Worm (Caenorhabditis elegans) whole organism, L2 larva: ENCODE results near the gene Y51A2B.2.

ENCODE experiments used
- C34F6.9 ChIP-seq: fragments of 150-350 bp; optimal IDR thresholded peaks from 2 replicates; lab custom pipeline; 2014; ENCODE audit warnings: missing biosample characterization, missing genetic modification characterization
- R02D3.7 ChIP-seq: fragments of 150-350 bp; optimal IDR thresholded peaks from 2 replicates; lab custom pipeline; 2014; ENCODE audit warnings: missing biosample characterization, missing genetic modification characterization
- Y55F3AM.14 ChIP-seq: fragments of 200-800 bp; sonication (Bioruptor generic); optimal IDR thresholded peaks from 2 replicates; lab custom pipeline; 2018; ENCODE audit warnings: mild to moderate bottlenecking, missing genetic modification characterization, missing compliant biosample characterization
- ZK546.5 ChIP-seq: sonication (generic microtip); optimal IDR thresholded peaks from 2 replicates; lab custom pipeline; 2017; ENCODE audit warnings: missing biosample characterization, missing genetic modification characterization
- aly-2 ChIP-seq: fragments of 150-350 bp; optimal IDR thresholded peaks from 2 replicates; lab custom pipeline; 2014; ENCODE audit warnings: missing biosample characterization, missing genetic modification characterization
- ama-1 ChIP-seq: fragments of 150-350 bp; optimal IDR thresholded peaks from 2 replicates; lab custom pipeline; 2018; ENCODE audit warnings: inconsistent platforms
- blmp-1 ChIP-seq: sonication (generic microtip); optimal IDR thresholded peaks from 2 replicates; lab custom pipeline; 2017; ENCODE audit warnings: missing genetic modification characterization, mild to moderate bottlenecking, missing compliant biosample characterization, antibody characterized with exemption, moderate library complexity; ENCODE audit not compliant: insufficient read depth
- ceh-16 ChIP-seq: fragments of 150-350 bp; optimal IDR thresholded peaks from 2 replicates; lab custom pipeline; 2014; ENCODE audit warnings: missing biosample characterization, missing genetic modification characterization
- ceh-82 ChIP-seq: fragments of 150-350 bp; optimal IDR thresholded peaks from 2 replicates; lab custom pipeline; 2014; ENCODE audit warnings: missing biosample characterization, missing genetic modification characterization
- crh-2 ChIP-seq: sonication (generic microtip); optimal IDR thresholded peaks from 2 replicates; lab custom pipeline; 2017; ENCODE audit warnings: missing biosample characterization, missing genetic modification characterization
- egl-27 ChIP-seq: sonication (generic microtip); optimal IDR thresholded peaks from 3 replicates; lab custom pipeline; 2017; ENCODE audit warnings: missing biosample characterization, missing genetic modification reagents, missing genetic modification characterization
- elt-3 ChIP-seq: sonication (generic microtip); optimal IDR thresholded peaks from 2 replicates; lab custom pipeline; 2017; ENCODE audit warnings: missing biosample characterization, missing genetic modification characterization
- fos-1 ChIP-seq: fragments of 150-350 bp; optimal IDR thresholded peaks from 2 replicates; lab custom pipeline; 2014; ENCODE audit warnings: missing biosample characterization, missing genetic modification characterization
- gmeb-1 ChIP-seq: fragments of 150-350 bp; optimal IDR thresholded peaks from 2 replicates; lab custom pipeline; 2014; ENCODE audit warnings: missing biosample characterization, missing genetic modification characterization
- lin-11 ChIP-seq: fragments of 150-350 bp; sonication (generic microtip); optimal IDR thresholded peaks from 2 replicates; lab custom pipeline; 2014; ENCODE audit warnings: missing biosample characterization, missing genetic modification characterization, inconsistent platforms, mixed read lengths
- lin-13 ChIP-seq: fragments of 150-350 bp; optimal IDR thresholded peaks from 2 replicates; lab custom pipeline; 2014; ENCODE audit warnings: missing biosample characterization, missing genetic modification reagents, missing genetic modification characterization
- lin-39 ChIP-seq: fragments of 150-350 bp; optimal IDR thresholded peaks from 2 replicates; lab custom pipeline; 2014; ENCODE audit warnings: missing biosample characterization, missing genetic modification reagents, missing genetic modification characterization
- lsy-2 ChIP-seq, 2 experiments: fragments of 150-350 bp in 1 of 2; sonication (generic microtip) in 1 of 2; optimal IDR thresholded peaks; 2 replicates each; lab custom pipeline; 2014 to 2017; ENCODE audit warnings: missing biosample characterization in 2 of 2, missing genetic modification characterization in 2 of 2
- mab-5 ChIP-seq: fragments of 150-350 bp; optimal IDR thresholded peaks from 2 replicates; lab custom pipeline; 2014; ENCODE audit warnings: missing biosample characterization, missing genetic modification characterization
- mbf-1 ChIP-seq: sonication (generic microtip); optimal IDR thresholded peaks from 2 replicates; lab custom pipeline; 2017; ENCODE audit warnings: missing biosample characterization, missing genetic modification characterization
- mdl-1 ChIP-seq, 2 experiments: fragments of 150-350 bp in 1 of 2; sonication (generic microtip) in 1 of 2; optimal IDR thresholded peaks; 2 replicates each; lab custom pipeline; 2017; ENCODE audit warnings: missing biosample characterization in 2 of 2, missing genetic modification characterization in 2 of 2
- nhr-10 ChIP-seq: sonication (generic microtip); optimal IDR thresholded peaks from 2 replicates; lab custom pipeline; 2017; ENCODE audit warnings: missing biosample characterization, missing genetic modification characterization
- nhr-11 ChIP-seq: fragments of 150-350 bp; optimal IDR thresholded peaks from 2 replicates; lab custom pipeline; 2014; ENCODE audit warnings: missing biosample characterization, missing genetic modification characterization
- nhr-12 ChIP-seq: fragments of 150-350 bp; optimal IDR thresholded peaks from 2 replicates; lab custom pipeline; 2014; ENCODE audit warnings: missing biosample characterization, missing genetic modification characterization
- nhr-129 ChIP-seq: fragments of 150-350 bp; optimal IDR thresholded peaks from 2 replicates; lab custom pipeline; 2014; ENCODE audit warnings: missing biosample characterization, missing genetic modification characterization
- nhr-237 ChIP-seq: fragments of 150-350 bp; optimal IDR thresholded peaks from 2 replicates; lab custom pipeline; 2014; ENCODE audit warnings: missing biosample characterization, missing genetic modification characterization
- nhr-25 ChIP-seq: fragments of 150-350 bp; sonication (generic microtip); optimal IDR thresholded peaks from 3 replicates; lab custom pipeline; 2014; ENCODE audit warnings: missing biosample characterization, missing genetic modification characterization
- nhr-6 ChIP-seq: fragments of 150-350 bp; optimal IDR thresholded peaks from 2 replicates; lab custom pipeline; 2014; ENCODE audit warnings: missing biosample characterization, missing genetic modification characterization
- nhr-77 ChIP-seq: fragments of 150-350 bp; optimal IDR thresholded peaks from 2 replicates; lab custom pipeline; 2014; ENCODE audit warnings: missing biosample characterization, missing genetic modification characterization
- peb-1 ChIP-seq: fragments of 150-350 bp; optimal IDR thresholded peaks from 2 replicates; lab custom pipeline; 2014; ENCODE audit warnings: missing biosample characterization, missing genetic modification characterization
- sem-4 ChIP-seq: fragments of 150-350 bp; optimal IDR thresholded peaks from 2 replicates; lab custom pipeline; 2014; ENCODE audit warnings: missing biosample characterization, missing genetic modification reagents, missing genetic modification characterization
- skn-1 ChIP-seq: sonication (generic microtip); optimal IDR thresholded peaks from 2 replicates; lab custom pipeline; 2017; ENCODE audit warnings: missing biosample characterization, missing genetic modification characterization
- sma-9 ChIP-seq, 2 experiments: fragments of 150-350 bp in 1 of 2; sonication (generic microtip) in 1 of 2; optimal IDR thresholded peaks; 2 replicates each; lab custom pipeline; 2014 to 2016; ENCODE audit warnings: missing genetic modification characterization in 2 of 2, mild to moderate bottlenecking in 1 of 2, missing biosample characterization in 1 of 2, missing compliant biosample characterization in 1 of 2, missing genetic modification reagents in 1 of 2, moderate library complexity in 1 of 2
- snpc-4 ChIP-seq: fragments of 150-350 bp; optimal IDR thresholded peaks from 2 replicates; lab custom pipeline; 2014; ENCODE audit warnings: missing biosample characterization, missing genetic modification characterization
- unc-39 ChIP-seq: fragments of 150-350 bp; optimal IDR thresholded peaks from 2 replicates; lab custom pipeline; 2014; ENCODE audit warnings: missing biosample characterization, missing genetic modification characterization
- unc-62 ChIP-seq: fragments of 150-350 bp; optimal IDR thresholded peaks from 2 replicates; lab custom pipeline; 2014; ENCODE audit warnings: missing biosample characterization, missing genetic modification reagents, missing genetic modification characterization
- zag-1 ChIP-seq: fragments of 150-350 bp; optimal IDR thresholded peaks from 2 replicates; lab custom pipeline; 2014; ENCODE audit warnings: missing biosample characterization, missing genetic modification characterization
- ztf-1 ChIP-seq: fragments of 200-800 bp; sonication (Bioruptor generic); conservative IDR thresholded peaks from 2 replicates; pipeline ENCODE4 v1.3.6; 2022; ENCODE audit warnings: missing genetic modification characterization, missing compliant biosample characterization
- ztf-11 ChIP-seq: sonication (generic microtip); optimal IDR thresholded peaks from 2 replicates; lab custom pipeline; 2017; ENCODE audit warnings: missing biosample characterization, missing genetic modification characterization
- ztf-4 ChIP-seq: fragments of 150-350 bp; optimal IDR thresholded peaks from 2 replicates; lab custom pipeline; 2014; ENCODE audit warnings: missing biosample characterization, missing genetic modification characterization

Y51A2B.2 gene

DNA sequence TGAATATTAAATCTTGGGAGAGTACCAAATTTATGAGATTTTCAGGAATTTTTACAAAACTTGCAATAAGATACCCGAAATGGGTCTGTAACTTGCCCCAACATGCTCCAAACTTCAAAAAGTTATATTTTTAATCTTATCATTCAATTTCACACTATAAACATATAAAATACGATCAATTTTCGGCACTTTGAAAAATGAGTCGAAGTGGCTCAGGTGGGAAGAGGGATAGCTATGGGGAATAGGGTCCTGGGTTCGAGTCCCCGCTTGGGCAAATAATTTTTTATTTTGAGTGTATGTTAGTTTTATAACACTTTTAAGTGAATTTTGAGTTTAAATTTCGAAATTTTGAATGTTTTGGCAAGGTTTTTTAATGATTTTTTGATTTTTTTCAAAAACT lies 3.3 kb upstream of the Y51A2B.2 start:
- TF ChIP-seq sma-9 (GFP tag; optimal IDR thresholded peaks at IDR 0.05; lab: Kevin White, UChicago) (no peak), sma-9 (tag; optimal IDR thresholded peaks at IDR 0.05; lab: Kevin White, UChicago) (no peak), R02D3.7 (tag; lab: Kevin White, UChicago) (no peak), egl-27 (no peak), nhr-10 (no peak), blmp-1 (tag; lab: Kevin White, UChicago) (no peak), unc-39 (tag; lab: Kevin White, UChicago) (no peak), Y55F3AM.14 (no peak), snpc-4 (tag; lab: Kevin White, UChicago) (no peak), ceh-82 (tag; lab: Kevin White, UChicago) (no peak), nhr-11 (tag; lab: Kevin White, UChicago) (no peak), lin-13 (GFP tag; lab: Kevin White, UChicago) (no peak), ceh-16 (tag; lab: Kevin White, UChicago) (no peak), ztf-11 (tag; lab: Kevin White, UChicago) (no peak), nhr-12 (tag; lab: Kevin White, UChicago) (no peak), mbf-1 (tag; lab: Kevin White, UChicago) (no peak), nhr-237 (tag; lab: Kevin White, UChicago) (no peak), gmeb-1 (tag; lab: Kevin White, UChicago) (no peak), skn-1 (tag; lab: Kevin White, UChicago) (no peak)

DNA sequence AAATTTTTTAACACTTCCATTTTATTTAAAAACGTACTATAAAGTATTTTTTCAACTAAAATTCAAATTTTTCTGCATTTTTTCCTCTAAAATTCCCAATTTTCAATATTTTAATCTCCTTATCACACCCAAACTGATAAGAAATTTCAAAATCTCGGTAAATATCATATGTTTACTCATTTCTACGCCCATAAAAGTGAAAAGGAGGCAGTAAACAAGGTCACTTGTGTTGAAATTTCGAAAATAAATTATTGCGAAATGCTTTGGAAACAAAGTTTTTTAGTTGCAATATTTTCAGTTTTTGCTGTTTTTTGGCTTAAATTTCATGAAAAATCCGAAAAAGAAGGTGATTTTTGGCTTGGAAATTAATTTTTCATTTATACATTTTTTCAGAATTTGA lies 2.7 kb upstream of the Y51A2B.2 start, which contains the start of gene C08E8.4:
Gene C08E8.4, plus strand, starts transcription at position 268 of the 400 bp plus-strand sequence.
- TF ChIP-seq nhr-6 (tag; lab: Kevin White, UChicago) (no peak), ztf-1 (no peak), fos-1 (tag; lab: Kevin White, UChicago) (peak; percentile 51), ZK546.5 (tag; lab: Kevin White, UChicago) (no peak), nhr-25 (tag; lab: Kevin White, UChicago) (no peak), aly-2 (tag; lab: Kevin White, UChicago) (no peak), lin-13 (GFP tag; lab: Kevin White, UChicago) (no peak), blmp-1 (tag; lab: Kevin White, UChicago) (no peak), egl-27 (no peak), zag-1 (tag; lab: Kevin White, UChicago) (no peak), crh-2 (tag; lab: Kevin White, UChicago) (peak; percentile 8)

DNA sequence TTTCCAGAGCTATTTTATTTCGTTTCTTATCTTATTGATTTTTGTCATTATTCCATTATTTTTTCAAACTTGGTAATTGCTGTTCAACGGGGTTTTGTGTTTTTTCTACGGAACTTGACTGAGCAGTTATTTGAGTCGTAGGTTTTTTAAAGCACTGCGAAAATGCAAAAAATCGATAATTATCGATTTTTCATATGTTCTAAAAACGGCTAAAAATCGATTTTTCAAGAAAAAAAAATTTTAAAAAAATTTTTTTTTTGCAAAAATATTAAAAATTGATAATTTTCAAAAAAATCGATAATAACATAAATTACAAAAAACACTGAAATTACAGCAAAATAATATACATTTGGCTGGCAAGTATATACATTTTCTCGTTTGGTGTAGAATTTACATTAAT lies 1.3 kb downstream of the Y51A2B.2 start:
- TF ChIP-seq mab-5 = no peak
- no peak for TF ChIP-seq ceh-16 (tag; lab: Kevin White, UChicago)
- no peak for TF ChIP-seq nhr-25 (tag; lab: Kevin White, UChicago)
- no peak for TF ChIP-seq sma-9 (GFP tag; optimal IDR thresholded peaks at IDR 0.05; lab: Kevin White, UChicago)
- TF ChIP-seq sma-9 (tag; optimal IDR thresholded peaks at IDR 0.05; lab: Kevin White, UChicago) = no peak
- TF ChIP-seq gmeb-1 (tag; lab: Kevin White, UChicago) = no peak
- no peak for TF ChIP-seq unc-62 (GFP tag; lab: Kevin White, UChicago)
- no peak for TF ChIP-seq lin-13 (GFP tag; lab: Kevin White, UChicago)
- TF ChIP-seq ztf-1 = no peak

DNA sequence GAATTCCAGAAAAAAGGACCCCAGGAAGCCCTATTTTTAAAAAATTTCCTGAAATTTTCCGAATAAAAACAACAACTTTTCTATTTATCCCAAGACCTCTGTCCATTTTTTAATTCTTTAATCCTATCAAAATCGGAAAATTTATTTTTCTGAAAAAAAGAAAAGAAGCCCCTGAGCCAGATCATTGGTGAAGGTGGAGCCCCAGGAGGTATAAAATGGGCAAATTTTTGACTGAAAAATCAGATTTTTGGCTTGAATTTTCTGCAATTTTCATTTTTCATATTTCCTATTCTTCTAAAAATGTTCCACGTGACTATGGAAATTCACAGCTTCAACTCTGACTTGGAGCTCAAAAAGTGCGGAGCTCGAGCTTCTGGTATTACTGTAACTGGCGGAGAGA lies 4.5 kb downstream of the Y51A2B.2 start, which contains the start of gene Y51A2B.8:
Gene Y51A2B.8, plus strand, starts transcription at position 301 of the 400 bp plus-strand sequence.
- no peak for TF ChIP-seq nhr-6 (tag; lab: Kevin White, UChicago)
- TF ChIP-seq skn-1 (tag; lab: Kevin White, UChicago) = no peak
- TF ChIP-seq sem-4 (tag; lab: Kevin White, UChicago) = no peak
- no peak for TF ChIP-seq nhr-129 (tag; lab: Kevin White, UChicago)
- TF ChIP-seq nhr-25 (tag; lab: Kevin White, UChicago) = no peak
- TF ChIP-seq nhr-237 (tag; lab: Kevin White, UChicago) = no peak
- TF ChIP-seq nhr-77 (tag; lab: Kevin White, UChicago) = no peak
- no peak for TF ChIP-seq mdl-1 (tag; optimal IDR thresholded peaks at IDR 0.05; lab: Kevin White, UChicago)
- TF ChIP-seq ztf-4 = no peak
- TF ChIP-seq nhr-11 (tag; lab: Kevin White, UChicago) = no peak

DNA sequence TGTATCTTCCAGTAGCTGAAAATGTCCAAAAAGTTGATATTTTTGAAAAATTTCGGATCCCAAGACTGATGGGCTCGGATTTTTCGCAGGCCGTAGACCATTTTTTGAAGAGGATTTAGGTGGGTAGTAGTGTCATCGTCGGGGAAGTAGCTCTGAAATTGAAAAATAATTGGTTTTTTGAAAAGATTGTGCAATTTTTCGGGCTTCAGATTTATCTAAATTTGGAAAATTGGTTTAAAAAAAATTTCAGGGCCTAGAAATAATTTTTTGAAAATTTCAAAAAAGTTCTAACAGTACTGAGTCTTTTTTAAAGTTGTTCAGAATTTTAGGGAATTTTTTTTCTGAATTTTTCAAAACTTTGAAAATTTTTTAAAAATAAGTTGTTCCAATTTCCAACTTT lies 8.3 kb downstream of the Y51A2B.2 start, which contains the start of gene nhr-288:
Gene nhr-288, minus strand, starts transcription at position 101 of the 400 bp plus-strand sequence.
- TF ChIP-seq lin-11 (no peak), lin-13 (GFP tag; lab: Kevin White, UChicago) (no peak), nhr-10 (no peak), nhr-11 (tag; lab: Kevin White, UChicago) (no peak), ceh-82 (tag; lab: Kevin White, UChicago) (no peak), Y55F3AM.14 (no peak), ZK546.5 (tag; lab: Kevin White, UChicago) (no peak), sma-9 (GFP tag; optimal IDR thresholded peaks at IDR 0.05; lab: Kevin White, UChicago) (no peak), sma-9 (tag; optimal IDR thresholded peaks at IDR 0.05; lab: Kevin White, UChicago) (no peak), snpc-4 (tag; lab: Kevin White, UChicago) (no peak), ama-1 (no peak), C34F6.9 (tag; lab: Kevin White, UChicago) (no peak), ztf-4 (no peak), lsy-2 (tag; optimal IDR thresholded peaks at IDR 0.05; lab: Kevin White, UChicago) (no peak), peb-1 (tag; lab: Kevin White, UChicago) (no peak), lin-39 (tag; lab: Kevin White, UChicago) (no peak), elt-3 (tag; lab: Kevin White, UChicago) (no peak)
